Fruit fly (Drosophila melanogaster) whole organism, embryonic: Measurements from ENCODE around the gene CycC.

Experiments
- Ada2b ChIP-seq: fragments of 200-800 bp; sonication (Bioruptor generic); IDR thresholded peaks from 2 replicates; pipeline ENCODE4 v1.3.6; 2022; ENCODE audit warnings: missing biosample characterization, missing genetic modification characterization
- Awh ChIP-seq: fragments of 200-800 bp; sonication (Bioruptor generic); IDR thresholded peaks from 2 replicates; pipeline ENCODE4, ENCODE4 v1.3.6; 2022; ENCODE audit warnings: missing biosample characterization, missing genetic modification characterization
- CG10321 ChIP-seq: fragments of 200-800 bp; sonication (Bioruptor generic); IDR thresholded peaks from 2 replicates; pipeline ENCODE4 v1.3.6; 2022; ENCODE audit warnings: missing biosample characterization, missing genetic modification characterization
- CG10431 ChIP-seq: fragments of 200-800 bp; sonication (Bioruptor generic); optimal IDR thresholded peaks from 3 replicates; lab custom pipeline; 2018; ENCODE audit warnings: missing biosample characterization, mild to moderate bottlenecking, missing genetic modification characterization
- CG11247 ChIP-seq: fragments of 200-800 bp; sonication (Bioruptor generic); IDR thresholded peaks from 2 replicates; pipeline ENCODE4 v1.3.6; 2022; ENCODE audit warnings: missing biosample characterization, missing genetic modification characterization
- CG12299 ChIP-seq: fragments of 200-800 bp; sonication (Bioruptor generic); optimal IDR thresholded peaks from 2 replicates; lab custom pipeline; 2018; ENCODE audit warnings: missing biosample characterization, mild to moderate bottlenecking, missing genetic modification characterization
- CG12942 ChIP-seq: fragments of 200-800 bp; sonication (Bioruptor generic); optimal IDR thresholded peaks from 3 replicates; lab custom pipeline; 2016; ENCODE audit warnings: missing biosample characterization, missing genetic modification characterization
- CG13894 ChIP-seq: fragments of 200-800 bp; sonication (Bioruptor generic); optimal IDR thresholded peaks from 3 replicates; lab custom pipeline; 2018; ENCODE audit warnings: missing biosample characterization, mild to moderate bottlenecking, missing genetic modification characterization, moderate library complexity
- CG1602 ChIP-seq: fragments of 200-800 bp; sonication (Bioruptor generic); optimal IDR thresholded peaks from 3 replicates; lab custom pipeline; 2016; ENCODE audit warnings: missing biosample characterization, missing genetic modification characterization
- CG17612 ChIP-seq: fragments of 200-800 bp; sonication (Bioruptor generic); IDR thresholded peaks from 2 replicates; pipeline ENCODE4 v1.3.6; 2022; ENCODE audit warnings: missing biosample characterization, missing genetic modification characterization
- CG1792 ChIP-seq: fragments of 200-800 bp; sonication (Bioruptor generic); optimal IDR thresholded peaks from 2 replicates; lab custom pipeline; 2016; ENCODE audit warnings: missing biosample characterization, missing genetic modification characterization
- CG2875 ChIP-seq: fragments of 200-800 bp; sonication (Bioruptor generic); optimal IDR thresholded peaks from 2 replicates; lab custom pipeline; 2017; ENCODE audit warnings: missing biosample characterization, mild to moderate bottlenecking, missing genetic modification characterization, missing genetic modification reagents
- CG2889 ChIP-seq: fragments of 200-800 bp; sonication (Bioruptor generic); IDR thresholded peaks from 3 replicates; pipeline ENCODE4 v1.3.6; 2022; ENCODE audit warnings: missing biosample characterization, missing genetic modification characterization
- CG31224 ChIP-seq: fragments of 200-800 bp; sonication (Bioruptor generic); IDR thresholded peaks from 2 replicates; pipeline ENCODE4 v1.3.6; 2022; ENCODE audit warnings: missing biosample characterization, missing genetic modification characterization
- CG33213 ChIP-seq: fragments of 200-800 bp; sonication (Bioruptor generic); optimal IDR thresholded peaks from 3 replicates; lab custom pipeline; 2016; ENCODE audit warnings: missing biosample characterization, missing genetic modification characterization
- CG5180 ChIP-seq: fragments of 200-800 bp; sonication (Bioruptor generic); optimal IDR thresholded peaks from 3 replicates; lab custom pipeline; 2017; ENCODE audit warnings: missing biosample characterization, missing genetic modification characterization, mild to moderate bottlenecking, moderate library complexity, missing genetic modification reagents
- CG6654 ChIP-seq: fragments of 200-800 bp; sonication (Bioruptor generic); optimal IDR thresholded peaks from 2 replicates; lab custom pipeline; 2017; ENCODE audit warnings: missing biosample characterization, mild to moderate bottlenecking, missing genetic modification characterization
- CG7271 ChIP-seq: fragments of 200-800 bp; sonication (Bioruptor generic); optimal IDR thresholded peaks from 2 replicates; lab custom pipeline; 2018; ENCODE audit warnings: missing biosample characterization, mild to moderate bottlenecking, missing genetic modification characterization, moderate library complexity
- CG7556 ChIP-seq: fragments of 200-800 bp; sonication (Bioruptor generic); optimal IDR thresholded peaks from 2 replicates; lab custom pipeline; 2017; ENCODE audit warnings: missing biosample characterization, mild to moderate bottlenecking, missing genetic modification characterization
- CG8281 ChIP-seq: fragments of 200-800 bp; sonication (Bioruptor generic); optimal IDR thresholded peaks from 2 replicates; lab custom pipeline; 2018; ENCODE audit warnings: missing biosample characterization, mild to moderate bottlenecking, missing genetic modification characterization, moderate library complexity
- CG9797 ChIP-seq: fragments of 200-800 bp; sonication (Bioruptor generic); optimal IDR thresholded peaks from 3 replicates; lab custom pipeline; 2018; ENCODE audit warnings: missing biosample characterization, mild to moderate bottlenecking, missing genetic modification characterization
- CTCF ChIP-seq: fragments of 200-800 bp; sonication (Bioruptor generic); optimal IDR thresholded peaks from 2 replicates; lab custom pipeline; 2017; ENCODE audit warnings: missing biosample characterization, mild to moderate bottlenecking, missing genetic modification characterization, moderate library complexity
- Fer2 ChIP-seq: fragments of 200-800 bp; sonication (Bioruptor generic); optimal IDR thresholded peaks from 2 replicates; lab custom pipeline; 2018; ENCODE audit warnings: missing biosample characterization, mild to moderate bottlenecking, missing genetic modification characterization, moderate library complexity
- H15 ChIP-seq: fragments of 200-800 bp; sonication (Bioruptor generic); IDR thresholded peaks from 3 replicates; pipeline ENCODE4 v1.3.6; 2022; ENCODE audit warnings: missing biosample characterization, missing genetic modification characterization
- HmgD ChIP-seq: fragments of 200-800 bp; sonication (Bioruptor generic); optimal IDR thresholded peaks from 3 replicates; lab custom pipeline; 2016; ENCODE audit warnings: missing biosample characterization, missing genetic modification characterization
- HmgZ ChIP-seq: fragments of 200-800 bp; sonication (Bioruptor generic); optimal IDR thresholded peaks from 2 replicates; lab custom pipeline; 2018; ENCODE audit warnings: missing biosample characterization, mild to moderate bottlenecking, missing genetic modification characterization
- Hr51 ChIP-seq, 2 experiments: fragments of 200-800 bp; sonication (Bioruptor generic); optimal IDR thresholded peaks; 2 replicates in 1 of 2; 3 replicates in 1 of 2; lab custom pipeline; 2016 to 2018; ENCODE audit warnings: missing biosample characterization in 2 of 2, missing genetic modification characterization in 2 of 2, mild to moderate bottlenecking in 1 of 2, moderate library complexity in 1 of 2
- MESR4 ChIP-seq: fragments of 200-800 bp; sonication (Bioruptor generic); optimal IDR thresholded peaks from 2 replicates; lab custom pipeline; 2018; ENCODE audit warnings: missing biosample characterization, mild to moderate bottlenecking, missing genetic modification characterization, moderate library complexity
- Mes4 ChIP-seq: fragments of 200-800 bp; sonication (Bioruptor generic); optimal IDR thresholded peaks from 2 replicates; lab custom pipeline; 2016; ENCODE audit warnings: missing biosample characterization, missing genetic modification characterization
- Ravus ChIP-seq: fragments of 200-800 bp; sonication (Bioruptor generic); IDR thresholded peaks from 2 replicates; pipeline ENCODE4 v1.3.6; 2022; ENCODE audit warnings: missing biosample characterization, missing genetic modification characterization
- Scr ChIP-seq: fragments of 200-800 bp; sonication (Bioruptor generic); IDR thresholded peaks from 2 replicates; pipeline ENCODE4 v1.3.6; 2022; ENCODE audit warnings: missing biosample characterization, missing genetic modification characterization; ENCODE audit not compliant: partially characterized antibody
- Side ChIP-seq: fragments of 200-800 bp; sonication (Bioruptor generic); optimal IDR thresholded peaks from 2 replicates; lab custom pipeline; 2016; ENCODE audit warnings: missing biosample characterization, missing genetic modification characterization
- Six4 ChIP-seq: fragments of 200-800 bp; sonication (Bioruptor generic); optimal IDR thresholded peaks from 2 replicates; lab custom pipeline; 2016; ENCODE audit warnings: missing biosample characterization, missing genetic modification characterization
- Sox102F ChIP-seq: fragments of 200-800 bp; sonication (Bioruptor generic); optimal IDR thresholded peaks from 2 replicates; lab custom pipeline; 2018; ENCODE audit warnings: missing biosample characterization, mild to moderate bottlenecking, missing genetic modification characterization, moderate library complexity
- Ssrp ChIP-seq: fragments of 200-800 bp; sonication (Bioruptor generic); optimal IDR thresholded peaks from 2 replicates; lab custom pipeline; 2018; ENCODE audit warnings: missing biosample characterization, mild to moderate bottlenecking, missing genetic modification characterization, moderate library complexity
- TFAM ChIP-seq: fragments of 200-800 bp; sonication (Bioruptor generic); optimal IDR thresholded peaks from 2 replicates; lab custom pipeline; 2017; ENCODE audit warnings: missing biosample characterization, missing genetic modification characterization, inconsistent platforms
- YL-1 ChIP-seq: fragments of 200-800 bp; sonication (Bioruptor generic); optimal IDR thresholded peaks from 3 replicates; lab custom pipeline; 2017; ENCODE audit warnings: missing biosample characterization, mild to moderate bottlenecking, missing genetic modification characterization
- ap ChIP-seq: fragments of 200-800 bp; sonication (Bioruptor generic); IDR thresholded peaks from 2 replicates; pipeline ENCODE4 v1.3.6; 2022; ENCODE audit warnings: missing biosample characterization, missing genetic modification characterization
- corto ChIP-seq: fragments of 200-800 bp; sonication (Bioruptor generic); optimal IDR thresholded peaks from 2 replicates; lab custom pipeline; 2016; ENCODE audit warnings: missing biosample characterization, mild to moderate bottlenecking, missing genetic modification characterization, moderate library complexity
- fu2 ChIP-seq: fragments of 200-800 bp; sonication (Bioruptor generic); optimal IDR thresholded peaks from 2 replicates; lab custom pipeline; 2016; ENCODE audit warnings: missing biosample characterization, missing genetic modification characterization
- gce ChIP-seq: fragments of 200-800 bp; sonication (Bioruptor generic); IDR thresholded peaks from 3 replicates; pipeline ENCODE4 v1.3.6; 2022; ENCODE audit warnings: missing biosample characterization, missing genetic modification characterization
- ham ChIP-seq: fragments of 200-800 bp; sonication (Bioruptor generic); IDR thresholded peaks from 2 replicates; pipeline ENCODE4 v1.3.6; 2022; ENCODE audit warnings: missing biosample characterization, missing genetic modification characterization
- lbe ChIP-seq: fragments of 200-800 bp; sonication (Bioruptor generic); optimal IDR thresholded peaks from 2 replicates; lab custom pipeline; 2016; ENCODE audit warnings: missing biosample characterization, mild to moderate bottlenecking, missing genetic modification characterization
- luna ChIP-seq: fragments of 200-800 bp; sonication (Bioruptor generic); optimal IDR thresholded peaks from 2 replicates; lab custom pipeline; 2016; ENCODE audit warnings: missing biosample characterization, missing genetic modification characterization
- pros ChIP-seq: fragments of 200-800 bp; sonication (Bioruptor generic); optimal IDR thresholded peaks from 3 replicates; lab custom pipeline; 2019; ENCODE audit warnings: missing biosample characterization, mild to moderate bottlenecking, missing genetic modification characterization, moderate library complexity
- pum ChIP-seq: fragments of 200-800 bp; sonication (Bioruptor generic); optimal IDR thresholded peaks from 2 replicates; lab custom pipeline; 2016; ENCODE audit warnings: missing biosample characterization, missing genetic modification characterization
- salm ChIP-seq: fragments of 200-800 bp; sonication (Bioruptor generic); optimal IDR thresholded peaks from 2 replicates; lab custom pipeline; 2018; ENCODE audit warnings: missing biosample characterization, mild to moderate bottlenecking, missing genetic modification characterization
- stc ChIP-seq: fragments of 200-800 bp; sonication (Bioruptor generic); IDR thresholded peaks from 2 replicates; pipeline ENCODE4 v1.3.6; 2022; ENCODE audit warnings: missing biosample characterization, missing genetic modification characterization
- toy ChIP-seq: fragments of 200-800 bp; sonication (Bioruptor generic); IDR thresholded peaks from 2 replicates; pipeline ENCODE4 v1.3.6; 2022; ENCODE audit warnings: missing biosample characterization, missing genetic modification characterization
- trh ChIP-seq: fragments of 200-800 bp; sonication (Bioruptor generic); optimal IDR thresholded peaks from 2 replicates; lab custom pipeline; 2016; ENCODE audit warnings: missing biosample characterization, missing genetic modification characterization
- ttk ChIP-seq: fragments of 200-800 bp; sonication (Bioruptor generic); IDR thresholded peaks from 2 replicates; pipeline ENCODE4 v2.1.2; 2022; ENCODE audit warnings: missing biosample characterization, missing genetic modification characterization
- zfh1 ChIP-seq: fragments of 200-800 bp; sonication (Bioruptor generic); IDR thresholded peaks from 3 replicates; pipeline ENCODE4 v1.3.6; 2022; ENCODE audit warnings: missing biosample characterization, missing genetic modification characterization

CycC gene

dm6 chr3R:14875274-14875964, 14.6 kb downstream of the CycC start, which contains the start of gene btsz (continued):
- TF ChIP-seq pros: no peak
- TF ChIP-seq CG10321 (GFP tag; lab: Robert Waterston, UW): no peak
- TF ChIP-seq lbe (GFP tag; lab: Kevin White, UChicago): no peak
- TF ChIP-seq CG5180 (GFP tag; lab: Kevin White, UChicago): peak; percentile 31
- TF ChIP-seq Ada2b (GFP tag; lab: Robert Waterston, UW): no peak
- no peak for TF ChIP-seq CG31224 (GFP tag; lab: Robert Waterston, UW)
- no peak for TF ChIP-seq CG1602 (GFP tag; lab: Kevin White, UChicago)
- no peak for TF ChIP-seq corto (GFP tag; lab: Kevin White, UChicago)
- TF ChIP-seq Ssrp (tag; lab: Kevin White, UChicago): no peak
- TF ChIP-seq HmgD (GFP tag; lab: Kevin White, UChicago): no peak
- TF ChIP-seq CG9797: no peak
- TF ChIP-seq CG12299: no peak
- no peak for TF ChIP-seq CG11247 (GFP tag; lab: Robert Waterston, UW)
- TF ChIP-seq CG33213 (GFP tag; lab: Kevin White, UChicago): no peak
- no peak for TF ChIP-seq luna
- no peak for TF ChIP-seq CG6654 (GFP tag; lab: Kevin White, UChicago)
- TF ChIP-seq CG2889 (GFP tag; lab: Robert Waterston, UW): no peak
- TF ChIP-seq zfh1 (GFP tag; lab: Robert Waterston, UW): no peak
- TF ChIP-seq CG7556 (GFP tag; lab: Kevin White, UChicago): peak; percentile 86
- TF ChIP-seq Awh: no peak
- no peak for TF ChIP-seq YL-1
- no peak for TF ChIP-seq pum (GFP tag; lab: Kevin White, UChicago)
- peak; percentile 19 for TF ChIP-seq Fer2
- TF ChIP-seq ap (GFP tag; lab: Robert Waterston, UW): no peak
- TF ChIP-seq Six4 (GFP tag; lab: Kevin White, UChicago): no peak
- no peak for TF ChIP-seq CG2875 (GFP tag; lab: Kevin White, UChicago)
- no peak for TF ChIP-seq CG17612 (GFP tag; lab: Robert Waterston, UW)
- no peak for TF ChIP-seq Side (GFP tag; lab: Kevin White, UChicago)
- no peak for TF ChIP-seq HmgZ (tag; lab: Kevin White, UChicago)
- TF ChIP-seq CG13894 (tag; lab: Kevin White, UChicago): no peak
- TF ChIP-seq fu2 (GFP tag; lab: Kevin White, UChicago): no peak
- TF ChIP-seq CG10431 (GFP tag; lab: Kevin White, UChicago): no peak
- no peak for TF ChIP-seq CTCF (GFP tag; lab: Kevin White, UChicago)
- TF ChIP-seq ham (GFP tag; lab: Robert Waterston, UW): no peak
- no peak for TF ChIP-seq CG1792 (GFP tag; lab: Kevin White, UChicago)
- TF ChIP-seq H15: no peak
- no peak for TF ChIP-seq CG12942 (GFP tag; lab: Kevin White, UChicago)
- TF ChIP-seq CG7271 (tag; lab: Kevin White, UChicago): no peak
- TF ChIP-seq trh (GFP tag; lab: Kevin White, UChicago): no peak
- TF ChIP-seq Ravus (GFP tag; lab: Robert Waterston, UW): no peak
- peak; percentile 11 for TF ChIP-seq CG8281 (tag; lab: Kevin White, UChicago)
- peak; percentile 33 for TF ChIP-seq Sox102F
- no peak for TF ChIP-seq toy (GFP tag; lab: Robert Waterston, UW)
- TF ChIP-seq MESR4 (GFP tag; lab: Kevin White, UChicago): no peak
- TF ChIP-seq Scr (GFP tag; lab: Robert Waterston, UW): no peak
- TF ChIP-seq stc: no peak
- TF ChIP-seq Hr51 (GFP tag; optimal IDR thresholded peaks at IDR 0.05; lab: Kevin White, UChicago): peak in 1 of 2 experiments; percentile 60
- TF ChIP-seq ttk: no peak
- no peak for TF ChIP-seq Mes4
- no peak for TF ChIP-seq salm (tag; lab: Kevin White, UChicago)
- no peak for TF ChIP-seq TFAM
- TF ChIP-seq gce (GFP tag; lab: Robert Waterston, UW): no peak
